Worm (Caenorhabditis elegans): ENCODE measurements around the gene abu-15.

- TF ChIP-seq elt-3 (tag; optimal IDR thresholded peaks at IDR 0.05) (no peak), nhr-77 (tag; optimal IDR thresholded peaks at IDR 0.05) (no peak), zag-1 (tag; optimal IDR thresholded peaks at IDR 0.05) (no peak), elt-2 (tag; optimal IDR thresholded peaks at IDR 0.05) (no peak), nhr-20 (tag; optimal IDR thresholded peaks at IDR 0.05) (no peak), snu-23 (GFP tag; optimal IDR thresholded peaks at IDR 0.05) (no peak), lin-13 (GFP tag; optimal IDR thresholded peaks at IDR 0.05) (no peak), ztf-4 (tag; optimal IDR thresholded peaks at IDR 0.05) (no peak), sptf-1 (tag; optimal IDR thresholded peaks at IDR 0.05) (no peak), C04F5.9 (tag; optimal IDR thresholded peaks at IDR 0.05) (no peak), egl-27 (tag; optimal IDR thresholded peaks at IDR 0.05) (no peak)
Measured at ce11 chrV:5143785-5144184, 14.6 kb upstream of the abu-15 start, which contains the start of gene srh-129.
